Worm (Caenorhabditis elegans) whole organism, early embryonic: ENCODE data around the gene C49C3.10.

Source experiments
- B0310.2 ChIP-seq: sonication (generic microtip); optimal IDR thresholded peaks from 2 replicates; lab custom pipeline; 2016; ENCODE audit warnings: mild to moderate bottlenecking, missing genetic modification characterization, missing compliant biosample characterization
- F13C5.2 ChIP-seq: sonication (generic microtip); optimal IDR thresholded peaks from 2 replicates; lab custom pipeline; 2017; ENCODE audit warnings: mild to moderate bottlenecking, missing genetic modification characterization, inconsistent platforms, missing compliant biosample characterization
- aly-1 ChIP-seq: sonication (generic microtip); optimal IDR thresholded peaks from 2 replicates; lab custom pipeline; 2016; ENCODE audit warnings: missing genetic modification characterization, missing compliant biosample characterization
- ama-1 ChIP-seq: fragments of 150-350 bp; optimal IDR thresholded peaks from 2 replicates; lab custom pipeline; 2014
- ceh-13 ChIP-seq: fragments of 200-800 bp; sonication (Bioruptor generic); optimal IDR thresholded peaks from 2 replicates; lab custom pipeline; 2018; ENCODE audit warnings: mild to moderate bottlenecking, missing genetic modification characterization, missing compliant biosample characterization
- ceh-36 ChIP-seq: sonication (generic microtip); optimal IDR thresholded peaks from 2 replicates; lab custom pipeline; 2016; ENCODE audit warnings: missing genetic modification characterization, inconsistent platforms, missing compliant biosample characterization
- ets-7 ChIP-seq: sonication (generic microtip); optimal IDR thresholded peaks from 2 replicates; lab custom pipeline; 2016; ENCODE audit warnings: missing genotype, missing genetic modification characterization, missing compliant biosample characterization
- flt-1 ChIP-seq: fragments of 200-800 bp; sonication (Bioruptor generic); IDR thresholded peaks from 2 replicates; pipeline ENCODE4 v1.3.6; 2022; ENCODE audit warnings: missing genetic modification characterization, missing compliant biosample characterization
- hmbx-1 ChIP-seq: sonication (generic microtip); optimal IDR thresholded peaks from 2 replicates; lab custom pipeline; 2016; ENCODE audit warnings: mild to moderate bottlenecking, missing genetic modification characterization, missing compliant biosample characterization
- hmg-4 ChIP-seq: fragments of 200-800 bp; sonication (Bioruptor generic); optimal IDR thresholded peaks from 2 replicates; lab custom pipeline; 2018; ENCODE audit warnings: mild to moderate bottlenecking, missing genetic modification characterization, missing compliant biosample characterization
- hnd-1 ChIP-seq: sonication (generic microtip); optimal IDR thresholded peaks from 2 replicates; lab custom pipeline; 2016; ENCODE audit warnings: missing genetic modification characterization, missing compliant biosample characterization
- pes-1 ChIP-seq: fragments of 200-800 bp; sonication (Bioruptor generic); IDR thresholded peaks from 2 replicates; pipeline ENCODE4 v1.3.6; 2022; ENCODE audit warnings: missing genetic modification reagents, missing genetic modification characterization, missing compliant biosample characterization
- scrt-1 ChIP-seq: fragments of 200-800 bp; sonication (Bioruptor generic); IDR thresholded peaks from 2 replicates; pipeline ENCODE4 v1.3.6; 2022; ENCODE audit warnings: missing genetic modification characterization, missing compliant biosample characterization
- sea-1 ChIP-seq: fragments of 200-800 bp; sonication (Bioruptor generic); conservative IDR thresholded peaks from 2 replicates; pipeline ENCODE4 v1.3.6; 2022; ENCODE audit warnings: missing genetic modification characterization, missing compliant biosample characterization
- tbx-11 ChIP-seq: fragments of 200-800 bp; sonication (Bioruptor generic); IDR thresholded peaks from 2 replicates; pipeline ENCODE4 v1.3.6; 2022; ENCODE audit warnings: missing genetic modification characterization, missing compliant biosample characterization
- tbx-37 ChIP-seq: fragments of 200-800 bp; sonication (Bioruptor generic); conservative IDR thresholded peaks from 2 replicates; pipeline ENCODE4 v1.3.6; 2022; ENCODE audit warnings: missing genetic modification reagents, missing genetic modification characterization, missing compliant biosample characterization
- tra-4 ChIP-seq: sonication (generic microtip); optimal IDR thresholded peaks from 2 replicates; lab custom pipeline; 2017; ENCODE audit warnings: missing genetic modification characterization, missing compliant biosample characterization

The C49C3.10 gene

ce11 chrIV:17338920-17339510, at the start of gene C49C3.10:
Gene C49C3.10, minus strand, starts transcription at chrIV:17338970.
- TF ChIP-seq aly-1 (no peak), B0310.2 (tag; lab: Kevin White, UChicago) (no peak), hmg-4 (no peak), scrt-1 (GFP tag; lab: Robert Waterston, UW) (no peak), tbx-11 (no peak)

ce11 chrIV:17387442-17387967, 48.7 kb upstream of the C49C3.10 start, which contains the start of gene T02D1.8:
Gene T02D1.8, minus strand, starts transcription at chrIV:17387492.
- TF ChIP-seq scrt-1 (GFP tag; lab: Robert Waterston, UW) = no peak
- TF ChIP-seq B0310.2 (tag; lab: Kevin White, UChicago) = no peak
- no peak for TF ChIP-seq hnd-1 (tag; lab: Kevin White, UChicago)
- TF ChIP-seq sea-1 (GFP tag; lab: Robert Waterston, UW) = no peak
- no peak for TF ChIP-seq ceh-36 (tag; lab: Kevin White, UChicago)
- TF ChIP-seq ceh-13 (GFP tag; lab: Kevin White, UChicago) = no peak
- no peak for TF ChIP-seq tra-4
- TF ChIP-seq F13C5.2 (tag; lab: Kevin White, UChicago) = no peak
- no peak for TF ChIP-seq tbx-11
- TF ChIP-seq tbx-37 (GFP tag; lab: Robert Waterston, UW) = no peak
- no peak for TF ChIP-seq aly-1
- no peak for TF ChIP-seq pes-1 (GFP tag; lab: Robert Waterston, UW)
- no peak for TF ChIP-seq hmg-4
- no peak for TF ChIP-seq ets-7 (tag; lab: Kevin White, UChicago)
- no peak for TF ChIP-seq ama-1 (lab: Kevin White, UChicago)

ce11 chrIV:17383046-17383445, 44.3 kb upstream of the C49C3.10 start, which contains the start of gene C30H6.12:
Gene C30H6.12, plus strand, starts transcription at chrIV:17383346.
- TF ChIP-seq ceh-13 (GFP tag; lab: Kevin White, UChicago) = no peak
- no peak for TF ChIP-seq ama-1 (lab: Kevin White, UChicago)
- no peak for TF ChIP-seq tbx-11
- TF ChIP-seq flt-1 (GFP tag; lab: Robert Waterston, UW) = no peak
- TF ChIP-seq scrt-1 (GFP tag; lab: Robert Waterston, UW) = no peak
- TF ChIP-seq F13C5.2 (tag; lab: Kevin White, UChicago) = no peak
- TF ChIP-seq ets-7 (tag; lab: Kevin White, UChicago) = no peak
- TF ChIP-seq sea-1 (GFP tag; lab: Robert Waterston, UW) = no peak
- no peak for TF ChIP-seq pes-1 (GFP tag; lab: Robert Waterston, UW)
- TF ChIP-seq tbx-37 (GFP tag; lab: Robert Waterston, UW) = no peak
- no peak for TF ChIP-seq tra-4
- no peak for TF ChIP-seq hnd-1 (tag; lab: Kevin White, UChicago)
- no peak for TF ChIP-seq hmg-4
- no peak for TF ChIP-seq hmbx-1 (tag; lab: Kevin White, UChicago)
- TF ChIP-seq B0310.2 (tag; lab: Kevin White, UChicago) = no peak

ce11 chrIV:17382029-17382428, 43.3 kb upstream of the C49C3.10 start, which contains the start of gene C30H6.8:
Gene C30H6.8, plus strand, starts transcription at chrIV:17382329.
- TF ChIP-seq F13C5.2 (tag; lab: Kevin White, UChicago) (no peak), ceh-36 (tag; lab: Kevin White, UChicago) (no peak), hmbx-1 (tag; lab: Kevin White, UChicago) (no peak), scrt-1 (GFP tag; lab: Robert Waterston, UW) (no peak), ets-7 (tag; lab: Kevin White, UChicago) (no peak), aly-1 (no peak), hmg-4 (no peak), tbx-11 (no peak), flt-1 (GFP tag; lab: Robert Waterston, UW) (no peak), B0310.2 (tag; lab: Kevin White, UChicago) (no peak), pes-1 (GFP tag; lab: Robert Waterston, UW) (no peak), sea-1 (GFP tag; lab: Robert Waterston, UW) (no peak), hnd-1 (tag; lab: Kevin White, UChicago) (no peak), tbx-37 (GFP tag; lab: Robert Waterston, UW) (no peak), ceh-13 (GFP tag; lab: Kevin White, UChicago) (no peak), tra-4 (no peak)

- TF ChIP-seq F13C5.2 (tag; lab: Kevin White, UChicago) (peak; percentile 32), ceh-13 (GFP tag; lab: Kevin White, UChicago) (no peak)
Measured at ce11 chrIV:17380061-17380680, 41.4 kb upstream of the C49C3.10 start, which contains the start of the genes C30H6.9 and dlat-2. Gene C30H6.9, minus strand, starts transcription at chrIV:17380170. Gene dlat-2, plus strand, starts transcription at chrIV:17380626.

ce11 chrIV:17376127-17376526, 37.4 kb upstream of the C49C3.10 start, which contains the start of gene haf-1:
Gene haf-1, plus strand, starts transcription at chrIV:17376427.
- no peak for TF ChIP-seq hmg-4
- TF ChIP-seq ceh-36 (tag; lab: Kevin White, UChicago) = no peak
- no peak for TF ChIP-seq tbx-11
- TF ChIP-seq hmbx-1 (tag; lab: Kevin White, UChicago) = no peak

- TF ChIP-seq hnd-1 (tag; lab: Kevin White, UChicago) (no peak), B0310.2 (tag; lab: Kevin White, UChicago) (no peak), ceh-36 (tag; lab: Kevin White, UChicago) (no peak), ets-7 (tag; lab: Kevin White, UChicago) (no peak), pes-1 (GFP tag; lab: Robert Waterston, UW) (no peak), ceh-13 (GFP tag; lab: Kevin White, UChicago) (no peak), scrt-1 (GFP tag; lab: Robert Waterston, UW) (no peak), hmbx-1 (tag; lab: Kevin White, UChicago) (no peak), ama-1 (lab: Kevin White, UChicago) (no peak), flt-1 (GFP tag; lab: Robert Waterston, UW) (no peak), hmg-4 (no peak), aly-1 (no peak)
Measured at ce11 chrIV:17371469-17371868, 32.7 kb upstream of the C49C3.10 start, which contains the start of gene C30H6.5. Gene C30H6.5, plus strand, starts transcription at chrIV:17371769.
